Fruit fly (Drosophila melanogaster): Measurements from ENCODE around the gene CG44303.

CG44303 gene

DNA sequence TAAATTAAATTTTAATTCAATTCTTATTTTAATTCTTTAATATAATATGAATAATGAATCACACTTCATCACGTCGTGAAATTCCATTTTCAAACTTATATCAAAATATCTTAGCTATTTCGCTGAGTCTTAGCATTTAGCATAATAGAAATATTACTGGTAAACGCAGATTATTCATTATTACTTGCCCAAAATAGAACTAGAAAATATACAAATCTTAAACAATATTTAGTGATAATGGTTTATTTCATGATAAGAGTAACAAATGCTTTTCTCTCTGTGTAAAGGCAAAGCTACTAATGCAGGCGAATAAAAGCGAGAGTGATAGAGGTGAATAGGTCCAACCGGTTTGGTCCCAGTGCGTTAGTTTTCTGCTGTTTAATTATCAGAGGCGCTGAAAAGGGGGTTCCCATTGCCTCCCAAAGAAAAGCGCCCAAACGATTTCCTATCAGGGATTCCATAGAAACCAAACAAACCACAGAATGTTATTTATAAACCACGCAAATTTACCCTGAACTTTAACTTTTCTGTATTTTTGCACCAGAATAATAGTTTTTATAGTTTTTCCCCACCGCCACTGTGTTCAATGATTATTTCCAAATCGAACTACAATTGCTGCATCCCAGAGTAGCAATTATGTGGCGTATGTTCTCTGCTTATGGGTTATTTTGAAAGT lies 24.2 kb downstream of the CG44303 start (continued):
- TF ChIP-seq CG10669 (GFP tag; optimal IDR thresholded peaks at IDR 0.05) (no peak), Lpt (GFP tag; optimal IDR thresholded peaks at IDR 0.05) (no peak), CG6808 (GFP tag; optimal IDR thresholded peaks at IDR 0.05) (no peak), CG34406 (GFP tag; optimal IDR thresholded peaks at IDR 0.05) (no peak), fd59A (GFP tag; optimal IDR thresholded peaks at IDR 0.05) (no peak), salr (GFP tag; optimal IDR thresholded peaks at IDR 0.05) (peak in 1 of 2 experiments; percentile 58), CG3919 (GFP tag; optimal IDR thresholded peaks at IDR 0.05) (no peak), CG9139 (GFP tag; optimal IDR thresholded peaks at IDR 0.05) (no peak), OdsH (GFP tag; optimal IDR thresholded peaks at IDR 0.05) (peak; percentile 43), Blimp-1 (GFP tag; optimal IDR thresholded peaks at IDR 0.05) (no peak), CG6276 (GFP tag; optimal IDR thresholded peaks at IDR 0.05) (peak; percentile 67), CG6854 (GFP tag; optimal IDR thresholded peaks at IDR 0.05) (no peak), pdm3 (GFP tag; optimal IDR thresholded peaks at IDR 0.05) (peak; percentile 20), spab (GFP tag; optimal IDR thresholded peaks at IDR 0.05) (no peak), Eip75B (GFP tag; optimal IDR thresholded peaks at IDR 0.05) (peak; percentile 16), CG31627 (GFP tag; optimal IDR thresholded peaks at IDR 0.05) (no peak), Ets96B (tag; optimal IDR thresholded peaks at IDR 0.05) (no peak), CG8319 (GFP tag; optimal IDR thresholded peaks at IDR 0.05) (no peak), vri (GFP tag; optimal IDR thresholded peaks at IDR 0.05) (no peak), Sox102F (GFP tag; optimal IDR thresholded peaks at IDR 0.05) (no peak), fkh (GFP tag; optimal IDR thresholded peaks at IDR 0.05) (no peak), cyc (GFP tag; optimal IDR thresholded peaks at IDR 0.05) (no peak), eg (GFP tag; IDR thresholded peaks at IDR 0.05) (peak; percentile 69), lz (GFP tag; optimal IDR thresholded peaks at IDR 0.05) (no peak), dac (GFP tag; optimal IDR thresholded peaks at IDR 0.05) (peak; percentile 15), CG6792 (GFP tag; optimal IDR thresholded peaks at IDR 0.05) (no peak), CG32006 (GFP tag; optimal IDR thresholded peaks at IDR 0.05) (peak; percentile 85), Ets21C (GFP tag; optimal IDR thresholded peaks at IDR 0.05) (no peak), CG11902 (GFP tag; optimal IDR thresholded peaks at IDR 0.05) (no peak), Hr4 (GFP tag; optimal IDR thresholded peaks at IDR 0.05) (peak; percentile 74), net (GFP tag; optimal IDR thresholded peaks at IDR 0.05) (peak; percentile 7), CG15336 (GFP tag; IDR thresholded peaks at IDR 0.05) (peak; percentile 72), Met (GFP tag; optimal IDR thresholded peaks at IDR 0.05) (no peak), Hr38 (GFP tag; optimal IDR thresholded peaks at IDR 0.05) (no peak), CG3032 (tag; optimal IDR thresholded peaks at IDR 0.05) (no peak), Hr39 (GFP tag; optimal IDR thresholded peaks at IDR 0.05) (no peak), CG4318 (GFP tag; optimal IDR thresholded peaks at IDR 0.05) (peak; percentile 62), Sox15 (GFP tag; optimal IDR thresholded peaks at IDR 0.05) (no peak), svp (GFP tag) (no peak)

DNA sequence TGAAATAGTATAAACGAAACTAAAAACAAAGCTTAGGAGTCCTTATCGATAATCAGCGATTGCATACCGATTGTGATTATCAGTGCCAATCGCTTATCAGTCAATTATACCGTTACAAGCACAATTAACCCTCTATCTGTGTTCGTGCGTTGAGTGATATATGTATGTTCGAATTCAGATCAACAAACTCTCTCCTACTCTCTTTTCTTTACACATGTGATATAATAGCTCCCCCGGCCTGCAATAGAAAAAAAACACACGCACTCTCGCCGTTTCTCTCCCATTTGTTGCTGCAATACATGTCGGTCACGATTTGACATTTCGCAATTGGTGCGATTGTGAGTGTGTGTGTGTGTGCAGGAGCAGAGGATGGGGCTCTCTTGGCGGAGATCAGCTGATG lies 24.8 kb downstream of the CG44303 start:
- no peak for TF ChIP-seq CG6163 (GFP tag; IDR thresholded peaks at IDR 0.05)
- peak; percentile 86 for TF ChIP-seq vri (GFP tag; optimal IDR thresholded peaks at IDR 0.05)
- no peak for TF ChIP-seq svp (GFP tag)

DNA sequence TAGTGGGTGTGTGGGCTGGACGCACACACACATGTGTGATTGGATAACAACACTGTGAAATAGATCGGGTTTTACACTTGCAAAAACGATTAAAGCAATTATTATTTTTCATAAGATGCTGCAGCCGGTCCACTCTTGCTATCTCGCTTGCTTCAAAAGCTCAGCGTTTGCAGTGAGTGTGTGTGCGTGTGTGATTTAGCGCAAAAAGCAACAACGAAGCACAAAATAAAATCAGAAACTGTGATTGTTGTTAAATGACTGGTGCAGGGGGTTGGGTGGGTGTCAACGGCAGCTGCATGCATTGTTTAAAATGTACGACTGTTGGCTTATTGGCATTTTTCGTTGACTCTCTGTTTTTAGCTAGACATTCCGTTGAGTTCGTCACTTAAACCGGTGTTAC lies 25.3 kb downstream of the CG44303 start:
- no peak for TF ChIP-seq Met (GFP tag; optimal IDR thresholded peaks at IDR 0.05)
- TF ChIP-seq topi (GFP tag; optimal IDR thresholded peaks at IDR 0.05) = no peak
- no peak for TF ChIP-seq Lpt (GFP tag; optimal IDR thresholded peaks at IDR 0.05)
- no peak for TF ChIP-seq CG6854 (GFP tag; optimal IDR thresholded peaks at IDR 0.05)
- no peak for TF ChIP-seq CG8119 (GFP tag; IDR thresholded peaks at IDR 0.05)
- peak; percentile 9 for TF ChIP-seq Sox14 (GFP tag; optimal IDR thresholded peaks at IDR 0.05)
- TF ChIP-seq CG3032 (tag; optimal IDR thresholded peaks at IDR 0.05) = no peak
- no peak for TF ChIP-seq CG11294 (GFP tag; IDR thresholded peaks at IDR 0.05)
- TF ChIP-seq fkh (GFP tag; optimal IDR thresholded peaks at IDR 0.05) = no peak
- no peak for TF ChIP-seq achi (GFP tag; optimal IDR thresholded peaks at IDR 0.05)
- no peak for TF ChIP-seq CG1621 (tag; optimal IDR thresholded peaks at IDR 0.05)
- peak; percentile 2 for TF ChIP-seq dac (GFP tag; optimal IDR thresholded peaks at IDR 0.05)
- no peak for TF ChIP-seq acj6 (GFP tag; optimal IDR thresholded peaks at IDR 0.05)
- no peak for TF ChIP-seq dsx (GFP tag; optimal IDR thresholded peaks at IDR 0.05; ENCODE audit: poor library complexity, severe bottlenecking)
- no peak for TF ChIP-seq Ets21C (GFP tag; optimal IDR thresholded peaks at IDR 0.05)
- no peak for TF ChIP-seq CG34406 (GFP tag; optimal IDR thresholded peaks at IDR 0.05)
- TF ChIP-seq Eip93F (GFP tag; optimal IDR thresholded peaks at IDR 0.05) = no peak
- TF ChIP-seq Hr4 (GFP tag; optimal IDR thresholded peaks at IDR 0.05) = peak; percentile 15
- TF ChIP-seq CG31627 (GFP tag; optimal IDR thresholded peaks at IDR 0.05) = no peak
- TF ChIP-seq OdsH (GFP tag; optimal IDR thresholded peaks at IDR 0.05) = no peak
- TF ChIP-seq Ets96B (tag; optimal IDR thresholded peaks at IDR 0.05) = no peak

Measured in whole organism, prepupa.